Worm (Caenorhabditis elegans): ENCODE data around the gene bath-42.

DNA sequence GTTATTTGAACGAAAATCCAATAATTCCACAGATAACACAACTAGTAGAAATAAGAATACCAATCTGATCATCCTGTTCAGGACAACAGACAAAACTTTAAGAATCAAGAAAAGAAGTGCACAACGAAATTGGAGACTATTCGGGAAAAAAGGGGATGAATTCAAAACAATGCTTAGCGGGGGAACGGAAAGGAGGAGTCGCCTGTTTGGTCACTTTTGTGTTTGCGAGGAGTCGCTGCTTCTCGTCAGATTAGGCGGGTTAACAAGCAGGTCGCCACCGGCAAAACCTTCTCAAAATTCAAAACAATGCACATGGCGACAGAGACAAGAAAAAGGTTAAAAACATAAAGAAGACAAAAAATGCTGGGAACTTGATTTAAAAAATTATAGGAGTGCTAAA lies 46.6 kb upstream of the bath-42 start, which contains the start of gene C30A5.10:
- no peak for TF ChIP-seq dao-5 (tag; optimal IDR thresholded peaks at IDR 0.05)
- no peak for TF ChIP-seq him-1 (tag; optimal IDR thresholded peaks at IDR 0.05)
